Worm (Caenorhabditis elegans) whole organism, L1 larva: ENCODE data around the gene scl-12.

Experiments used
- C16A3.4 ChIP-seq: fragments of 150-350 bp; optimal IDR thresholded peaks from 2 replicates; lab custom pipeline; 2014; ENCODE audit warnings: missing biosample characterization, missing genetic modification characterization
- C34B4.2 ChIP-seq: sonication (generic microtip); optimal IDR thresholded peaks from 2 replicates; lab custom pipeline; 2017; ENCODE audit warnings: mild to moderate bottlenecking, missing genetic modification characterization, missing compliant biosample characterization
- F16B12.6 ChIP-seq: fragments of 150-350 bp; optimal IDR thresholded peaks from 2 replicates; lab custom pipeline; 2014; ENCODE audit warnings: missing biosample characterization, missing genetic modification characterization
- alr-1 ChIP-seq: fragments of 200-800 bp; sonication (Bioruptor generic); optimal IDR thresholded peaks from 2 replicates; lab custom pipeline; 2018; ENCODE audit warnings: borderline replicate concordance, mild to moderate bottlenecking, missing genetic modification characterization, missing compliant biosample characterization
- aly-2 ChIP-seq: fragments of 150-350 bp; optimal IDR thresholded peaks from 2 replicates; lab custom pipeline; 2014; ENCODE audit warnings: missing biosample characterization, missing genetic modification characterization
- blmp-1 ChIP-seq: fragments of 150-350 bp; optimal IDR thresholded peaks from 2 replicates; lab custom pipeline; 2014; ENCODE audit warnings: missing biosample characterization, missing genetic modification characterization
- ceh-90 ChIP-seq: sonication (generic microtip); optimal IDR thresholded peaks from 2 replicates; lab custom pipeline; 2016; ENCODE audit warnings: missing genetic modification characterization, missing compliant biosample characterization
- efl-1 ChIP-seq, 4 experiments: fragments of 150-350 bp; optimal IDR thresholded peaks in 3 of 4; peaks in 1 of 4; 1 replicate in 1 of 4; 2 replicates in 3 of 4; lab custom pipeline; 2014; ENCODE audit warnings: missing biosample characterization in 2 of 4, missing genetic modification characterization in 2 of 4, missing genetic modification reagents in 2 of 4
- efl-3 ChIP-seq: fragments of 200-800 bp; sonication (Bioruptor generic); optimal IDR thresholded peaks from 2 replicates; lab custom pipeline; 2018; ENCODE audit warnings: mild to moderate bottlenecking, missing genetic modification characterization, missing compliant biosample characterization
- egl-13 ChIP-seq: sonication (generic microtip); optimal IDR thresholded peaks from 2 replicates; lab custom pipeline; 2016; ENCODE audit warnings: missing genotype, missing genetic modification reagents, missing genetic modification characterization, missing compliant biosample characterization
- egl-27 ChIP-seq, 2 experiments: fragments of 150-350 bp in 1 of 2; sonication (generic microtip); optimal IDR thresholded peaks; 3 replicates each; lab custom pipeline; 2017 to 2018; ENCODE audit warnings: missing biosample characterization in 2 of 2, missing genetic modification characterization in 2 of 2, missing genetic modification reagents in 2 of 2
- elt-3 ChIP-seq, 6 experiments: fragments of 150-350 bp in 1 of 6; sonication (generic microtip); optimal IDR thresholded peaks; 2 replicates each; lab custom pipeline; 2017 to 2018; ENCODE audit warnings: missing biosample characterization in 6 of 6, missing genetic modification characterization in 6 of 6, inconsistent platforms in 1 of 6
- fkh-10 ChIP-seq: sonication (generic microtip); optimal IDR thresholded peaks from 2 replicates; lab custom pipeline; 2017; ENCODE audit warnings: missing biosample characterization, missing genetic modification reagents, missing genetic modification characterization
- fos-1 ChIP-seq: fragments of 150-350 bp; optimal IDR thresholded peaks from 2 replicates; lab custom pipeline; 2014; ENCODE audit warnings: missing biosample characterization, missing genetic modification characterization
- grh-1 ChIP-seq: fragments of 200-800 bp; sonication (Bioruptor generic); IDR thresholded peaks from 2 replicates; pipeline ENCODE4 v1.3.6; 2022; ENCODE audit warnings: missing genetic modification reagents, missing genetic modification characterization, missing compliant biosample characterization
- hlh-17 ChIP-seq: fragments of 200-800 bp; sonication (Bioruptor generic); optimal IDR thresholded peaks from 2 replicates; lab custom pipeline; 2018; ENCODE audit warnings: missing genetic modification characterization, mild to moderate bottlenecking, missing compliant biosample characterization, moderate library complexity, borderline replicate concordance
- hlh-4 ChIP-seq: sonication (generic microtip); optimal IDR thresholded peaks from 2 replicates; lab custom pipeline; 2016; ENCODE audit warnings: mild to moderate bottlenecking, missing genetic modification characterization, missing compliant biosample characterization
- hpl-2 ChIP-seq: fragments of 150-350 bp; optimal IDR thresholded peaks from 2 replicates; lab custom pipeline; 2014; ENCODE audit warnings: missing biosample characterization, missing genetic modification reagents, missing genetic modification characterization
- lin-14 ChIP-seq: fragments of 200-800 bp; sonication (Bioruptor generic); optimal IDR thresholded peaks from 2 replicates; lab custom pipeline; 2018; ENCODE audit warnings: mild to moderate bottlenecking, missing genetic modification characterization, moderate library complexity, missing compliant biosample characterization
- lin-15B ChIP-seq: fragments of 150-350 bp; sonication (generic microtip); optimal IDR thresholded peaks from 3 replicates; lab custom pipeline; 2014; ENCODE audit warnings: missing biosample characterization, missing genetic modification characterization
- lir-3 ChIP-seq: sonication (generic microtip); optimal IDR thresholded peaks from 2 replicates; lab custom pipeline; 2016; ENCODE audit warnings: mild to moderate bottlenecking, missing genetic modification characterization, moderate library complexity, missing compliant biosample characterization; ENCODE audit not compliant: poor library complexity
- lsy-2 ChIP-seq, 2 experiments: fragments of 150-350 bp; optimal IDR thresholded peaks; 2 replicates each; lab custom pipeline; 2014; ENCODE audit warnings: missing biosample characterization in 2 of 2, missing genetic modification characterization in 2 of 2
- mab-9 ChIP-seq: fragments of 200-800 bp; sonication (Bioruptor generic); IDR thresholded peaks from 2 replicates; pipeline ENCODE4 v1.3.6; 2022; ENCODE audit warnings: missing genetic modification reagents, missing genetic modification characterization, missing compliant biosample characterization
- mdl-1 ChIP-seq, 2 experiments: fragments of 150-350 bp; optimal IDR thresholded peaks; 2 replicates each; lab custom pipeline; 2014 to 2017; ENCODE audit warnings: missing biosample characterization in 2 of 2, missing genetic modification characterization in 2 of 2, inconsistent platforms in 1 of 2
- mef-2 ChIP-seq: fragments of 150-350 bp; optimal IDR thresholded peaks from 2 replicates; lab custom pipeline; 2014; ENCODE audit warnings: missing biosample characterization, missing genetic modification characterization
- nhr-19 ChIP-seq: fragments of 200-800 bp; sonication (Bioruptor generic); conservative IDR thresholded peaks from 2 replicates; pipeline ENCODE4 v1.3.6; 2022; ENCODE audit warnings: missing genetic modification characterization, missing compliant biosample characterization
- nhr-20 ChIP-seq: sonication (generic microtip); optimal IDR thresholded peaks from 2 replicates; lab custom pipeline; 2016; ENCODE audit warnings: mild to moderate bottlenecking, missing genetic modification characterization, missing compliant biosample characterization
- nhr-237 ChIP-seq: fragments of 150-350 bp; optimal IDR thresholded peaks from 2 replicates; lab custom pipeline; 2014; ENCODE audit warnings: missing biosample characterization, missing genetic modification characterization
- nhr-28 ChIP-seq: fragments of 150-350 bp; optimal IDR thresholded peaks from 2 replicates; lab custom pipeline; 2014; ENCODE audit warnings: missing biosample characterization, missing genetic modification characterization
- nhr-71 ChIP-seq: sonication (generic microtip); optimal IDR thresholded peaks from 2 replicates; lab custom pipeline; 2016; ENCODE audit warnings: mild to moderate bottlenecking, missing genetic modification characterization, moderate library complexity, missing compliant biosample characterization
- nhr-90 ChIP-seq: sonication (generic microtip); optimal IDR thresholded peaks from 2 replicates; lab custom pipeline; 2016; ENCODE audit warnings: mild to moderate bottlenecking, missing genetic modification characterization, missing compliant biosample characterization; ENCODE audit not compliant: poor library complexity
- pag-3 ChIP-seq: sonication (generic microtip); optimal IDR thresholded peaks from 2 replicates; lab custom pipeline; 2017; ENCODE audit warnings: missing genetic modification characterization, mild to moderate bottlenecking, missing compliant biosample characterization, antibody characterized with exemption, borderline replicate concordance; ENCODE audit not compliant: insufficient read depth
- pax-3 ChIP-seq: fragments of 200-800 bp; sonication (Bioruptor generic); optimal IDR thresholded peaks from 2 replicates; lab custom pipeline; 2018; ENCODE audit warnings: mild to moderate bottlenecking, missing genetic modification characterization, moderate library complexity, missing compliant biosample characterization
- pqm-1 ChIP-seq: sonication (generic microtip); optimal IDR thresholded peaks from 3 replicates; lab custom pipeline; 2017; ENCODE audit warnings: missing biosample characterization, missing genetic modification characterization
- rnt-1 ChIP-seq: sonication (generic microtip); optimal IDR thresholded peaks from 2 replicates; lab custom pipeline; 2016; ENCODE audit warnings: mild to moderate bottlenecking, missing genetic modification characterization, moderate library complexity, missing compliant biosample characterization
- snpc-4 ChIP-seq: fragments of 150-350 bp; optimal IDR thresholded peaks from 2 replicates; lab custom pipeline; 2014; ENCODE audit warnings: missing biosample characterization, missing genetic modification characterization
- snu-23 ChIP-seq: sonication (generic microtip); optimal IDR thresholded peaks from 2 replicates; lab custom pipeline; 2016; ENCODE audit warnings: missing genetic modification characterization, missing compliant biosample characterization
- sox-4 ChIP-seq: sonication (generic microtip); optimal IDR thresholded peaks from 2 replicates; lab custom pipeline; 2016; ENCODE audit warnings: missing genetic modification characterization, missing compliant biosample characterization
- sptf-1 ChIP-seq: fragments of 150-350 bp; optimal IDR thresholded peaks from 2 replicates; lab custom pipeline; 2014; ENCODE audit warnings: missing biosample characterization, missing genetic modification characterization
- sup-37 ChIP-seq: fragments of 200-800 bp; sonication (Bioruptor generic); optimal IDR thresholded peaks from 2 replicates; lab custom pipeline; 2018; ENCODE audit warnings: mild to moderate bottlenecking, missing genetic modification characterization, missing compliant biosample characterization
- tbx-2 ChIP-seq: sonication (generic microtip); optimal IDR thresholded peaks from 2 replicates; lab custom pipeline; 2016; ENCODE audit warnings: missing genetic modification characterization, missing compliant biosample characterization
- unc-30 ChIP-seq: sonication (generic microtip); optimal IDR thresholded peaks from 2 replicates; lab custom pipeline; 2017; ENCODE audit warnings: missing biosample characterization, missing genetic modification characterization
- unc-62 ChIP-seq: fragments of 150-350 bp; optimal IDR thresholded peaks from 2 replicates; lab custom pipeline; 2014; ENCODE audit warnings: missing biosample characterization, missing genetic modification reagents, missing genetic modification characterization
- unc-86 ChIP-seq: sonication (generic microtip); optimal IDR thresholded peaks from 2 replicates; lab custom pipeline; 2016; ENCODE audit warnings: missing genetic modification characterization, missing compliant biosample characterization
- xbp-1 ChIP-seq: sonication (generic microtip); optimal IDR thresholded peaks from 2 replicates; lab custom pipeline; 2016; ENCODE audit warnings: missing genetic modification characterization, missing compliant biosample characterization
- zag-1 ChIP-seq: fragments of 150-350 bp; optimal IDR thresholded peaks from 2 replicates; lab custom pipeline; 2014; ENCODE audit warnings: missing biosample characterization, missing genetic modification characterization
- zip-4 ChIP-seq: fragments of 200-800 bp; sonication (Bioruptor generic); optimal IDR thresholded peaks from 2 replicates; lab custom pipeline; 2018; ENCODE audit warnings: mild to moderate bottlenecking, missing genetic modification characterization, moderate library complexity, missing compliant biosample characterization

scl-12 gene

ce11 chrV:3800378-3800777 is 12.0 kb upstream of the scl-12 start, which contains the start of gene srt-30 (continued):
- TF ChIP-seq sup-37 (GFP tag; lab: Kevin White, UChicago) = no peak

- TF ChIP-seq efl-1 (optimal IDR thresholded peaks at IDR 0.05; lab: Kevin White, UChicago) = no peak
- TF ChIP-seq efl-1 (GFP tag; optimal IDR thresholded peaks at IDR 0.05 in 1 of 2; lab: Kevin White, UChicago) = peak in 1 of 2 experiments; percentile 24
- TF ChIP-seq F16B12.6 (tag; lab: Kevin White, UChicago) = no peak
These were observed 10.5 kb upstream of the scl-12 start for ce11 chrV:3801787-3802417.

DNA sequence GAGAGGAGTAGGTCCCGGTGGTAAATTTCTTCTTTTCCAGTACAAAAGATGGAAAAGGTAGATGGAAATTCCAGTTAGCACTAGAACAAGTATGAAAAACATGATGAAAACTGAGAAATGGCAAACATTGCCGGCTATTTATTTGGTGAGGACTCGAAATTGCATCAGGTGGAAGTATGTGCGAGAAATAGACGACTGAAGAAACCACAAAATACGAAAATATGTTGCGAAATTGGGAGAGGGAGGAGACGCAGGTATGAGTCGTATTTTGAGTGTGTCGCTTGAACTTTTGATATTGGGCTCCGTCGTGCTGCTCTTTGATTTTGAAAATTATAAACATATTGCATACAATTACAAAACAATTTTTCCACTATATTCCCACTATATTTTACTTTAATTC is 9.0 kb upstream of the scl-12 start, which contains the start of gene cyp-33C8:
cyp-33C8 (minus strand) TSS at position 200 of the 400 bp plus-strand sequence.
- no peak for TF ChIP-seq snu-23 (GFP tag; lab: Kevin White, UChicago)
- no peak for TF ChIP-seq sptf-1
- TF ChIP-seq unc-62 = no peak
- TF ChIP-seq nhr-19 (GFP tag; lab: Robert Waterston, UW) = peak; percentile 24; the same call in 1 of the 2 replicates
- peak; percentile 59 for TF ChIP-seq zip-4 (GFP tag; lab: Kevin White, UChicago)
- no peak for TF ChIP-seq unc-86 (tag; lab: Kevin White, UChicago)
- no peak for TF ChIP-seq zag-1 (tag; lab: Kevin White, UChicago)
- TF ChIP-seq hpl-2 (GFP tag; lab: Kevin White, UChicago) = peak; percentile 33
- no peak for TF ChIP-seq efl-3 (GFP tag; lab: Kevin White, UChicago)
- TF ChIP-seq snpc-4 (tag; lab: Kevin White, UChicago) = no peak
- TF ChIP-seq pqm-1 (tag; lab: Kevin White, UChicago) = no peak
- no peak for TF ChIP-seq hlh-4 (tag; lab: Kevin White, UChicago)
- no peak for TF ChIP-seq blmp-1
- TF ChIP-seq lir-3 (tag; lab: Kevin White, UChicago) = no peak
- TF ChIP-seq nhr-20 (tag; lab: Kevin White, UChicago) = peak; percentile 53
- no peak for TF ChIP-seq F16B12.6 (tag; lab: Kevin White, UChicago)
- TF ChIP-seq mef-2 (tag; lab: Kevin White, UChicago) = no peak
- peak; percentile 66 for TF ChIP-seq lin-14 (GFP tag; lab: Kevin White, UChicago)
- TF ChIP-seq nhr-28 (tag; lab: Kevin White, UChicago) = no peak
- no peak for TF ChIP-seq unc-30 (tag; lab: Kevin White, UChicago)
- TF ChIP-seq pag-3 = no peak
- TF ChIP-seq nhr-237 = no peak
- no peak for TF ChIP-seq mdl-1 (tag; optimal IDR thresholded peaks at IDR 0.05; lab: Kevin White, UChicago)
- TF ChIP-seq fos-1 (tag; lab: Kevin White, UChicago) = no peak
- TF ChIP-seq lin-15B (tag; lab: Kevin White, UChicago) = no peak
- TF ChIP-seq mab-9 (GFP tag; lab: Robert Waterston, UW) = no peak
- TF ChIP-seq ceh-90 = no peak
- TF ChIP-seq C34B4.2 (tag; lab: Kevin White, UChicago) = no peak
- TF ChIP-seq alr-1 (tag; lab: Kevin White, UChicago) = no peak
- TF ChIP-seq elt-3 (tag; optimal IDR thresholded peaks at IDR 0.05; lab: Kevin White, UChicago) = no peak
- TF ChIP-seq hlh-17 (GFP tag; lab: Kevin White, UChicago) = no peak
- no peak for TF ChIP-seq sox-4 (tag; lab: Kevin White, UChicago)
- TF ChIP-seq nhr-90 (tag; lab: Kevin White, UChicago) = no peak
- TF ChIP-seq grh-1 (GFP tag; lab: Robert Waterston, UW) = no peak
- TF ChIP-seq fkh-10 (GFP tag; lab: Kevin White, UChicago) = no peak
- TF ChIP-seq egl-27 (tag; optimal IDR thresholded peaks at IDR 0.05; lab: Kevin White, UChicago) = no peak
- no peak for TF ChIP-seq tbx-2
- TF ChIP-seq egl-13 (tag; lab: Kevin White, UChicago) = no peak
- no peak for TF ChIP-seq lsy-2 (tag; optimal IDR thresholded peaks at IDR 0.05; lab: Kevin White, UChicago)
- peak; percentile 67 for TF ChIP-seq nhr-71
- no peak for TF ChIP-seq aly-2
- peak; percentile 89 for TF ChIP-seq rnt-1 (tag; lab: Kevin White, UChicago)
- peak; percentile 22 for TF ChIP-seq C16A3.4 (tag; lab: Kevin White, UChicago)
- TF ChIP-seq xbp-1 (tag; lab: Kevin White, UChicago) = no peak
- no peak for TF ChIP-seq pax-3 (tag; lab: Kevin White, UChicago)
